Fruit fly (Drosophila melanogaster) whole organism, embryonic: ENCODE data around the gene eas.

Experiments used
- Bteb2 ChIP-seq: fragments of 200-800 bp; sonication (Bioruptor generic); optimal IDR thresholded peaks from 2 replicates; lab custom pipeline; 2016; ENCODE audit warnings: missing biosample characterization, missing genetic modification characterization
- C15 ChIP-seq: fragments of 200-800 bp; sonication (Bioruptor generic); IDR thresholded peaks from 3 replicates; pipeline ENCODE4 v1.3.6; 2022; ENCODE audit warnings: missing biosample characterization, missing genetic modification characterization
- CG1024 ChIP-seq: fragments of 200-800 bp; sonication (Bioruptor generic); IDR thresholded peaks from 2 replicates; pipeline ENCODE4 v1.3.6; 2022; ENCODE audit warnings: missing biosample characterization, missing genetic modification characterization
- CG10979 ChIP-seq: fragments of 200-800 bp; sonication (Bioruptor generic); optimal IDR thresholded peaks from 2 replicates; lab custom pipeline; 2018; ENCODE audit warnings: missing biosample characterization, mild to moderate bottlenecking, missing genetic modification characterization, moderate library complexity
- CG11456 ChIP-seq: fragments of 200-800 bp; sonication (Bioruptor generic); IDR thresholded peaks from 3 replicates; pipeline ENCODE4 v1.3.6; 2022; ENCODE audit warnings: missing biosample characterization, missing genetic modification characterization
- CG11504 ChIP-seq: fragments of 200-800 bp; sonication (Bioruptor generic); optimal IDR thresholded peaks from 3 replicates; lab custom pipeline; 2019; ENCODE audit warnings: missing biosample characterization, mild to moderate bottlenecking, missing genetic modification characterization, moderate library complexity
- CG12659 ChIP-seq: fragments of 200-800 bp; sonication (Bioruptor generic); optimal IDR thresholded peaks from 3 replicates; lab custom pipeline; 2017; ENCODE audit warnings: mild to moderate bottlenecking, missing biosample characterization, missing genetic modification reagents, missing genetic modification characterization
- CG15514 ChIP-seq: fragments of 200-800 bp; sonication (Bioruptor generic); optimal IDR thresholded peaks from 3 replicates; lab custom pipeline; 2017; ENCODE audit warnings: missing biosample characterization, missing genetic modification characterization, mild to moderate bottlenecking, moderate library complexity, missing genetic modification reagents
- CG2199 ChIP-seq: fragments of 200-800 bp; sonication (Bioruptor generic); IDR thresholded peaks from 3 replicates; pipeline ENCODE4 v1.3.6; 2022; ENCODE audit warnings: missing biosample characterization, missing genetic modification characterization
- CG30403 ChIP-seq: fragments of 200-800 bp; sonication (Bioruptor generic); optimal IDR thresholded peaks from 3 replicates; lab custom pipeline; 2016; ENCODE audit warnings: missing biosample characterization, missing genetic modification characterization
- CG5245 ChIP-seq: fragments of 200-800 bp; sonication (Bioruptor generic); optimal IDR thresholded peaks from 3 replicates; lab custom pipeline; 2016; ENCODE audit warnings: missing biosample characterization, missing genetic modification characterization
- CG7786 ChIP-seq: fragments of 200-800 bp; sonication (Bioruptor generic); optimal IDR thresholded peaks from 2 replicates; lab custom pipeline; 2016; ENCODE audit warnings: missing biosample characterization, missing genetic modification characterization
- CG8290 ChIP-seq, 3 experiments: fragments of 200-800 bp; sonication (Bioruptor generic); optimal IDR thresholded peaks; 2 replicates each; lab custom pipeline; 2016 to 2019; ENCODE audit warnings: missing biosample characterization in 3 of 3, missing genetic modification characterization in 3 of 3, mild to moderate bottlenecking in 2 of 3, moderate library complexity in 1 of 3
- CG9437 ChIP-seq: fragments of 200-800 bp; sonication (Bioruptor generic); optimal IDR thresholded peaks from 2 replicates; lab custom pipeline; 2018; ENCODE audit warnings: missing biosample characterization, mild to moderate bottlenecking, missing genetic modification characterization
- Chrac-16 ChIP-seq: fragments of 200-800 bp; sonication (Bioruptor generic); optimal IDR thresholded peaks from 3 replicates; lab custom pipeline; 2016; ENCODE audit warnings: missing biosample characterization, missing genetic modification characterization
- Dad ChIP-seq: fragments of 200-800 bp; sonication (Bioruptor generic); optimal IDR thresholded peaks from 3 replicates; lab custom pipeline; 2016; ENCODE audit warnings: missing biosample characterization, missing genetic modification characterization
- Deaf1 ChIP-seq: fragments of 200-800 bp; optimal IDR thresholded peaks from 3 replicates; lab custom pipeline; 2019; ENCODE audit warnings: missing biosample characterization, mild to moderate bottlenecking, missing genetic modification characterization, moderate library complexity
- Dll ChIP-seq: fragments of 200-800 bp; sonication (Bioruptor generic); IDR thresholded peaks from 4 replicates; pipeline ENCODE4 v1.3.6; 2022; ENCODE audit warnings: missing biosample characterization, missing genetic modification characterization; ENCODE audit not compliant: partially characterized antibody
- Dp ChIP-seq: fragments of 200-800 bp; sonication (Bioruptor generic); optimal IDR thresholded peaks from 2 replicates; lab custom pipeline; 2018; ENCODE audit warnings: missing biosample characterization, mild to moderate bottlenecking, missing genetic modification characterization, moderate library complexity
- Ets97D ChIP-seq: fragments of 200-800 bp; sonication (Bioruptor generic); optimal IDR thresholded peaks from 3 replicates; lab custom pipeline; 2016; ENCODE audit warnings: missing biosample characterization, missing genetic modification characterization
- Fer1 ChIP-seq: fragments of 200-800 bp; sonication (Bioruptor generic); optimal IDR thresholded peaks from 2 replicates; lab custom pipeline; 2017; ENCODE audit warnings: missing biosample characterization, mild to moderate bottlenecking, missing genetic modification characterization
- Hsf ChIP-seq: fragments of 200-800 bp; sonication (Bioruptor generic); optimal IDR thresholded peaks from 3 replicates; lab custom pipeline; 2016; ENCODE audit warnings: missing biosample characterization, missing genetic modification characterization
- Mes4 ChIP-seq: fragments of 200-800 bp; sonication (Bioruptor generic); optimal IDR thresholded peaks from 2 replicates; lab custom pipeline; 2016; ENCODE audit warnings: missing biosample characterization, missing genetic modification characterization
- NFAT ChIP-seq: fragments of 200-800 bp; sonication (Bioruptor generic); IDR thresholded peaks from 2 replicates; pipeline ENCODE4 v1.3.6; 2022; ENCODE audit warnings: missing biosample characterization, missing genetic modification characterization
- Opbp ChIP-seq: fragments of 200-800 bp; sonication (Bioruptor generic); IDR thresholded peaks from 3 replicates; pipeline ENCODE4 v1.3.6; 2022; ENCODE audit warnings: missing biosample characterization, missing genetic modification characterization; ENCODE audit not compliant: partially characterized antibody
- Sox102F ChIP-seq: fragments of 200-800 bp; sonication (Bioruptor generic); optimal IDR thresholded peaks from 2 replicates; lab custom pipeline; 2018; ENCODE audit warnings: missing biosample characterization, mild to moderate bottlenecking, missing genetic modification characterization, moderate library complexity
- abd-A ChIP-seq: fragments of 200-800 bp; sonication (Bioruptor generic); optimal IDR thresholded peaks from 3 replicates; lab custom pipeline; 2019; ENCODE audit warnings: missing biosample characterization, mild to moderate bottlenecking, missing genetic modification characterization, moderate library complexity
- amos ChIP-seq: fragments of 200-800 bp; sonication (Bioruptor generic); IDR thresholded peaks from 2 replicates; pipeline ENCODE4 v1.3.6; 2022; ENCODE audit warnings: missing biosample characterization, missing genetic modification characterization; ENCODE audit not compliant: partially characterized antibody
- ash1 ChIP-seq: fragments of 200-800 bp; sonication (Bioruptor generic); optimal IDR thresholded peaks from 2 replicates; lab custom pipeline; 2018; ENCODE audit warnings: missing biosample characterization, mild to moderate bottlenecking, missing genetic modification characterization
- cato ChIP-seq: fragments of 200-800 bp; sonication (Bioruptor generic); optimal IDR thresholded peaks from 2 replicates; lab custom pipeline; 2016; ENCODE audit warnings: missing biosample characterization, missing genetic modification characterization, borderline replicate concordance
- cwo ChIP-seq: fragments of 200-800 bp; sonication (Bioruptor generic); optimal IDR thresholded peaks from 3 replicates; lab custom pipeline; 2017; ENCODE audit warnings: missing biosample characterization, missing genetic modification characterization, mild to moderate bottlenecking, moderate library complexity, missing genetic modification reagents
- dan ChIP-seq: fragments of 200-800 bp; sonication (Bioruptor generic); IDR thresholded peaks from 2 replicates; pipeline ENCODE4 v1.3.6; 2022; ENCODE audit warnings: missing biosample characterization, missing genetic modification characterization
- fru ChIP-seq: fragments of >200 bp; optimal IDR thresholded peaks from 2 replicates; lab custom pipeline; 2017
- grau ChIP-seq: fragments of 200-800 bp; optimal IDR thresholded peaks from 3 replicates; lab custom pipeline; 2019; ENCODE audit warnings: missing biosample characterization, mild to moderate bottlenecking, missing genetic modification characterization, moderate library complexity
- mam ChIP-seq: fragments of 200-800 bp; sonication (Bioruptor generic); optimal IDR thresholded peaks from 3 replicates; lab custom pipeline; 2016; ENCODE audit warnings: missing biosample characterization, missing genetic modification characterization
- mld ChIP-seq: fragments of 200-800 bp; sonication (Bioruptor generic); IDR thresholded peaks from 3 replicates; pipeline ENCODE4 v1.3.6; 2022; ENCODE audit warnings: missing biosample characterization, missing genetic modification characterization; ENCODE audit not compliant: partially characterized antibody
- onecut ChIP-seq: fragments of 200-800 bp; sonication (Bioruptor generic); IDR thresholded peaks from 2 replicates; pipeline ENCODE4 v1.3.6; 2022; ENCODE audit warnings: missing biosample characterization, missing genetic modification characterization
- ranshi ChIP-seq: fragments of 200-800 bp; sonication (Bioruptor generic); IDR thresholded peaks from 2 replicates; pipeline ENCODE4 v1.3.6; 2022; ENCODE audit warnings: missing biosample characterization, missing genetic modification characterization
- row ChIP-seq: fragments of 200-800 bp; sonication (Bioruptor generic); IDR thresholded peaks from 3 replicates; pipeline ENCODE4 v1.3.6; 2022; ENCODE audit warnings: missing biosample characterization, missing genetic modification characterization
- schlank ChIP-seq: fragments of 200-800 bp; sonication (Bioruptor generic); optimal IDR thresholded peaks from 2 replicates; lab custom pipeline; 2018; ENCODE audit warnings: missing biosample characterization, mild to moderate bottlenecking, missing genetic modification characterization
- sim ChIP-seq: fragments of 200-800 bp; sonication (Bioruptor generic); IDR thresholded peaks from 2 replicates; pipeline ENCODE4 v1.3.6; 2022; ENCODE audit warnings: missing biosample characterization, missing genetic modification characterization
- sisA ChIP-seq: fragments of 200-800 bp; sonication (Bioruptor generic); IDR thresholded peaks from 2 replicates; pipeline ENCODE4 v1.3.6; 2022; ENCODE audit warnings: missing biosample characterization, missing genetic modification characterization
- slbo ChIP-seq: fragments of 200-800 bp; sonication (Bioruptor generic); IDR thresholded peaks from 2 replicates; pipeline ENCODE4 v1.3.6; 2022; ENCODE audit warnings: missing biosample characterization, missing genetic modification characterization
- slp2 ChIP-seq: fragments of 200-800 bp; sonication (Bioruptor generic); optimal IDR thresholded peaks from 2 replicates; lab custom pipeline; 2016; ENCODE audit warnings: missing biosample characterization, missing genetic modification characterization
- sr ChIP-seq: fragments of 200-800 bp; sonication (Bioruptor generic); IDR thresholded peaks from 3 replicates; pipeline ENCODE4 v1.3.6; 2022; ENCODE audit warnings: missing biosample characterization, missing genetic modification characterization
- stwl ChIP-seq: fragments of 200-800 bp; sonication (Bioruptor generic); optimal IDR thresholded peaks from 3 replicates; lab custom pipeline; 2018; ENCODE audit warnings: missing biosample characterization, mild to moderate bottlenecking, missing genetic modification characterization, moderate library complexity
- unpg ChIP-seq: fragments of 200-800 bp; sonication (Bioruptor generic); optimal IDR thresholded peaks from 3 replicates; lab custom pipeline; 2018; ENCODE audit warnings: missing biosample characterization, mild to moderate bottlenecking, missing genetic modification characterization, moderate library complexity
- z ChIP-seq: fragments of 200-800 bp; sonication (Bioruptor generic); IDR thresholded peaks from 3 replicates; pipeline ENCODE4 v1.3.6; 2022; ENCODE audit warnings: missing biosample characterization, missing genetic modification characterization
- zf30C ChIP-seq: fragments of 200-800 bp; sonication (Bioruptor generic); optimal IDR thresholded peaks from 3 replicates; lab custom pipeline; 2018; ENCODE audit warnings: missing biosample characterization, mild to moderate bottlenecking, missing genetic modification characterization

The eas gene

dm6 chrX:16313078-16313875, 35.1 kb downstream of the eas start, which contains the start of the genes CG9915 and SWIP (continued):
- TF ChIP-seq Fer1 (GFP tag; lab: Kevin White, UChicago) (no peak), sr (GFP tag; lab: Robert Waterston, UW) (no peak), CG11504 (tag; lab: Kevin White, UChicago) (no peak), dan (GFP tag; lab: Robert Waterston, UW) (no peak), ranshi (GFP tag; lab: Robert Waterston, UW) (no peak), fru (lab: Kevin White, UChicago) (no peak), amos (GFP tag; lab: Robert Waterston, UW) (peak; percentile 60; the same call in 1 of the 2 replicates), Ets97D (GFP tag; lab: Kevin White, UChicago) (no peak), CG7786 (GFP tag; lab: Kevin White, UChicago) (peak; percentile 15), Opbp (GFP tag; lab: Robert Waterston, UW) (peak; percentile 79; the same call in 2 of the 3 replicates), CG8290 (GFP tag; optimal IDR thresholded peaks at IDR 0.05; lab: Kevin White, UChicago) (peak; percentile 50), CG8290 (tag; optimal IDR thresholded peaks at IDR 0.05; lab: Kevin White, UChicago) (peak in 1 of 2 experiments; percentile 47), mam (GFP tag; lab: Kevin White, UChicago) (no peak), CG2199 (no peak), sim (GFP tag; lab: Robert Waterston, UW) (no peak), Dad (GFP tag; lab: Kevin White, UChicago) (no peak), sisA (GFP tag; lab: Robert Waterston, UW) (no peak), Sox102F (GFP tag; lab: Kevin White, UChicago) (no peak), grau (peak; percentile 9), slp2 (GFP tag; lab: Kevin White, UChicago) (no peak), z (GFP tag; lab: Robert Waterston, UW) (no peak), cwo (GFP tag; lab: Kevin White, UChicago) (no peak), Bteb2 (GFP tag; lab: Kevin White, UChicago) (no peak), slbo (GFP tag; lab: Robert Waterston, UW) (peak; percentile 36; the same call in 1 of the 2 replicates), zf30C (GFP tag; lab: Kevin White, UChicago) (no peak), unpg (GFP tag; lab: Kevin White, UChicago) (peak; percentile 7), Chrac-16 (GFP tag; lab: Kevin White, UChicago) (no peak), Dll (GFP tag; lab: Robert Waterston, UW) (peak; percentile 56), ash1 (GFP tag; lab: Kevin White, UChicago) (no peak), C15 (GFP tag; lab: Robert Waterston, UW) (no peak), CG11456 (GFP tag; lab: Robert Waterston, UW) (no peak), abd-A (tag; lab: Kevin White, UChicago) (no peak), CG1024 (GFP tag; lab: Robert Waterston, UW) (peak; percentile 69), CG12659 (GFP tag; lab: Kevin White, UChicago) (peak; percentile 44), CG9437 (peak; percentile 4), onecut (GFP tag; lab: Robert Waterston, UW) (no peak), Deaf1 (tag; lab: Kevin White, UChicago) (peak; percentile 41), CG15514 (peak; percentile 19), Mes4 (GFP tag; lab: Kevin White, UChicago) (no peak), CG30403 (no peak), CG5245 (GFP tag; lab: Kevin White, UChicago) (no peak), Hsf (GFP tag; lab: Kevin White, UChicago) (no peak), row (GFP tag; lab: Robert Waterston, UW) (peak; percentile 62; the same call in 2 of the 3 replicates), NFAT (GFP tag; lab: Robert Waterston, UW) (no peak), Dp (GFP tag; lab: Kevin White, UChicago) (peak; percentile 43), CG10979 (peak; percentile 22), stwl (tag; lab: Kevin White, UChicago) (peak; percentile 38), schlank (tag; lab: Kevin White, UChicago) (no peak), mld (GFP tag; lab: Robert Waterston, UW) (peak; percentile 81), cato (GFP tag; lab: Kevin White, UChicago) (no peak)
